Worm (Caenorhabditis elegans) whole organism, L1 larva: ENCODE results near the gene C18A11.3.

Experiments used
- C04F5.9 ChIP-seq: sonication (generic microtip); optimal IDR thresholded peaks from 2 replicates; lab custom pipeline; 2016; ENCODE audit warnings: missing genetic modification characterization, missing compliant biosample characterization
- C16A3.4 ChIP-seq: fragments of 150-350 bp; optimal IDR thresholded peaks from 2 replicates; lab custom pipeline; 2014; ENCODE audit warnings: missing biosample characterization, missing genetic modification characterization
- C34B4.2 ChIP-seq: sonication (generic microtip); optimal IDR thresholded peaks from 2 replicates; lab custom pipeline; 2017; ENCODE audit warnings: mild to moderate bottlenecking, missing genetic modification characterization, missing compliant biosample characterization
- F16B12.6 ChIP-seq: fragments of 150-350 bp; optimal IDR thresholded peaks from 2 replicates; lab custom pipeline; 2014; ENCODE audit warnings: missing biosample characterization, missing genetic modification characterization
- aha-1 ChIP-seq: fragments of 150-350 bp; optimal IDR thresholded peaks from 2 replicates; lab custom pipeline; 2014; ENCODE audit warnings: missing biosample characterization, missing genetic modification characterization
- alr-1 ChIP-seq: fragments of 200-800 bp; sonication (Bioruptor generic); optimal IDR thresholded peaks from 2 replicates; lab custom pipeline; 2018; ENCODE audit warnings: borderline replicate concordance, mild to moderate bottlenecking, missing genetic modification characterization, missing compliant biosample characterization
- ceh-63 ChIP-seq: fragments of 200-800 bp; sonication (Bioruptor generic); optimal IDR thresholded peaks from 2 replicates; lab custom pipeline; 2018; ENCODE audit warnings: mild to moderate bottlenecking, missing genetic modification characterization, missing compliant biosample characterization
- ceh-8 ChIP-seq: fragments of 200-800 bp; sonication (Bioruptor generic); optimal IDR thresholded peaks from 2 replicates; lab custom pipeline; 2018; ENCODE audit warnings: mild to moderate bottlenecking, missing genetic modification characterization, moderate library complexity, missing compliant biosample characterization
- ceh-82 ChIP-seq, 3 experiments: fragments of 150-350 bp in 1 of 3; sonication (generic microtip) in 2 of 3; optimal IDR thresholded peaks; 2 replicates each; lab custom pipeline; 2014 to 2017; ENCODE audit warnings: missing biosample characterization in 3 of 3, missing genetic modification characterization in 3 of 3
- efl-1 ChIP-seq, 4 experiments: fragments of 150-350 bp; optimal IDR thresholded peaks in 3 of 4; peaks in 1 of 4; 1 replicate in 1 of 4; 2 replicates in 3 of 4; lab custom pipeline; 2014; ENCODE audit warnings: missing biosample characterization in 2 of 4, missing genetic modification characterization in 2 of 4, missing genetic modification reagents in 2 of 4
- egl-13 ChIP-seq: sonication (generic microtip); optimal IDR thresholded peaks from 2 replicates; lab custom pipeline; 2016; ENCODE audit warnings: missing genotype, missing genetic modification reagents, missing genetic modification characterization, missing compliant biosample characterization
- elt-2 ChIP-seq: sonication (generic microtip); optimal IDR thresholded peaks from 2 replicates; lab custom pipeline; 2016; ENCODE audit warnings: missing genetic modification characterization, mild to moderate bottlenecking, inconsistent platforms, missing compliant biosample characterization, missing genetic modification reagents
- fkh-4 ChIP-seq: sonication (generic microtip); optimal IDR thresholded peaks from 2 replicates; lab custom pipeline; 2016; ENCODE audit warnings: missing compliant biosample characterization, missing genetic modification characterization, borderline replicate concordance
- fkh-8 ChIP-seq: sonication (generic microtip); optimal IDR thresholded peaks from 2 replicates; lab custom pipeline; 2016; ENCODE audit warnings: mild to moderate bottlenecking, missing genetic modification characterization, missing compliant biosample characterization
- grh-1 ChIP-seq: fragments of 200-800 bp; sonication (Bioruptor generic); IDR thresholded peaks from 2 replicates; pipeline ENCODE4 v1.3.6; 2022; ENCODE audit warnings: missing genetic modification reagents, missing genetic modification characterization, missing compliant biosample characterization
- hlh-4 ChIP-seq: sonication (generic microtip); optimal IDR thresholded peaks from 2 replicates; lab custom pipeline; 2016; ENCODE audit warnings: mild to moderate bottlenecking, missing genetic modification characterization, missing compliant biosample characterization
- isw-1 ChIP-seq: fragments of 200-800 bp; sonication (Bioruptor generic); IDR thresholded peaks from 2 replicates; pipeline ENCODE4 v1.3.6; 2022; ENCODE audit warnings: missing genetic modification characterization, missing compliant biosample characterization
- lin-13 ChIP-seq: fragments of 150-350 bp; optimal IDR thresholded peaks from 2 replicates; lab custom pipeline; 2014; ENCODE audit warnings: missing biosample characterization, missing genetic modification reagents, missing genetic modification characterization
- lin-14 ChIP-seq: fragments of 200-800 bp; sonication (Bioruptor generic); optimal IDR thresholded peaks from 2 replicates; lab custom pipeline; 2018; ENCODE audit warnings: mild to moderate bottlenecking, missing genetic modification characterization, moderate library complexity, missing compliant biosample characterization
- lin-15B ChIP-seq: fragments of 150-350 bp; sonication (generic microtip); optimal IDR thresholded peaks from 3 replicates; lab custom pipeline; 2014; ENCODE audit warnings: missing biosample characterization, missing genetic modification characterization
- lin-35 ChIP-seq, 2 experiments: fragments of 150-350 bp; optimal IDR thresholded peaks; 2 replicates each; lab custom pipeline; 2014; ENCODE audit warnings: missing biosample characterization in 2 of 2, missing genetic modification characterization in 2 of 2, missing genetic modification reagents in 2 of 2
- lir-3 ChIP-seq: sonication (generic microtip); optimal IDR thresholded peaks from 2 replicates; lab custom pipeline; 2016; ENCODE audit warnings: mild to moderate bottlenecking, missing genetic modification characterization, moderate library complexity, missing compliant biosample characterization; ENCODE audit not compliant: poor library complexity
- mab-9 ChIP-seq: fragments of 200-800 bp; sonication (Bioruptor generic); IDR thresholded peaks from 2 replicates; pipeline ENCODE4 v1.3.6; 2022; ENCODE audit warnings: missing genetic modification reagents, missing genetic modification characterization, missing compliant biosample characterization
- mdl-1 ChIP-seq, 2 experiments: fragments of 150-350 bp; optimal IDR thresholded peaks; 2 replicates each; lab custom pipeline; 2014 to 2017; ENCODE audit warnings: missing biosample characterization in 2 of 2, missing genetic modification characterization in 2 of 2, inconsistent platforms in 1 of 2
- mef-2 ChIP-seq: fragments of 150-350 bp; optimal IDR thresholded peaks from 2 replicates; lab custom pipeline; 2014; ENCODE audit warnings: missing biosample characterization, missing genetic modification characterization
- nhr-11 ChIP-seq: fragments of 150-350 bp; optimal IDR thresholded peaks from 2 replicates; lab custom pipeline; 2014; ENCODE audit warnings: missing biosample characterization, missing genetic modification characterization
- nhr-19 ChIP-seq: fragments of 200-800 bp; sonication (Bioruptor generic); conservative IDR thresholded peaks from 2 replicates; pipeline ENCODE4 v1.3.6; 2022; ENCODE audit warnings: missing genetic modification characterization, missing compliant biosample characterization
- nhr-20 ChIP-seq: sonication (generic microtip); optimal IDR thresholded peaks from 2 replicates; lab custom pipeline; 2016; ENCODE audit warnings: mild to moderate bottlenecking, missing genetic modification characterization, missing compliant biosample characterization
- nhr-71 ChIP-seq: sonication (generic microtip); optimal IDR thresholded peaks from 2 replicates; lab custom pipeline; 2016; ENCODE audit warnings: mild to moderate bottlenecking, missing genetic modification characterization, moderate library complexity, missing compliant biosample characterization
- nhr-77 ChIP-seq: fragments of 150-350 bp; optimal IDR thresholded peaks from 2 replicates; lab custom pipeline; 2014; ENCODE audit warnings: missing biosample characterization, missing genetic modification characterization
- nhr-85 ChIP-seq: sonication (generic microtip); peaks from one replicate; lab custom pipeline; 2016; ENCODE audit warnings: missing genetic modification characterization, inconsistent platforms, missing compliant biosample characterization
- pax-3 ChIP-seq: fragments of 200-800 bp; sonication (Bioruptor generic); optimal IDR thresholded peaks from 2 replicates; lab custom pipeline; 2018; ENCODE audit warnings: mild to moderate bottlenecking, missing genetic modification characterization, moderate library complexity, missing compliant biosample characterization
- pqm-1 ChIP-seq: sonication (generic microtip); optimal IDR thresholded peaks from 3 replicates; lab custom pipeline; 2017; ENCODE audit warnings: missing biosample characterization, missing genetic modification characterization
- rnt-1 ChIP-seq: sonication (generic microtip); optimal IDR thresholded peaks from 2 replicates; lab custom pipeline; 2016; ENCODE audit warnings: mild to moderate bottlenecking, missing genetic modification characterization, moderate library complexity, missing compliant biosample characterization
- snpc-4 ChIP-seq: fragments of 150-350 bp; optimal IDR thresholded peaks from 2 replicates; lab custom pipeline; 2014; ENCODE audit warnings: missing biosample characterization, missing genetic modification characterization
- tbx-2 ChIP-seq: sonication (generic microtip); optimal IDR thresholded peaks from 2 replicates; lab custom pipeline; 2016; ENCODE audit warnings: missing genetic modification characterization, missing compliant biosample characterization
- tlp-1 ChIP-seq: fragments of 150-350 bp; optimal IDR thresholded peaks from 2 replicates; lab custom pipeline; 2014; ENCODE audit warnings: missing biosample characterization, missing genetic modification characterization
- unc-130 ChIP-seq: fragments of 150-350 bp; optimal IDR thresholded peaks from 2 replicates; lab custom pipeline; 2017; ENCODE audit warnings: missing biosample characterization, missing genetic modification characterization, inconsistent platforms
- unc-30 ChIP-seq: sonication (generic microtip); optimal IDR thresholded peaks from 2 replicates; lab custom pipeline; 2017; ENCODE audit warnings: missing biosample characterization, missing genetic modification characterization
- unc-62 ChIP-seq: fragments of 150-350 bp; optimal IDR thresholded peaks from 2 replicates; lab custom pipeline; 2014; ENCODE audit warnings: missing biosample characterization, missing genetic modification reagents, missing genetic modification characterization
- unc-86 ChIP-seq: sonication (generic microtip); optimal IDR thresholded peaks from 2 replicates; lab custom pipeline; 2016; ENCODE audit warnings: missing genetic modification characterization, missing compliant biosample characterization
- unc-98 ChIP-seq: fragments of 200-800 bp; sonication (Bioruptor generic); IDR thresholded peaks from 2 replicates; pipeline ENCODE4 v1.3.6; 2022; ENCODE audit warnings: missing genetic modification characterization, missing compliant biosample characterization
- zag-1 ChIP-seq: fragments of 150-350 bp; optimal IDR thresholded peaks from 2 replicates; lab custom pipeline; 2014; ENCODE audit warnings: missing biosample characterization, missing genetic modification characterization

The C18A11.3 gene

ce11 chrX:8060823-8061222, at the start of gene C18A11.3:
C18A11.3 (plus strand) TSS chrX:8061123.
- TF ChIP-seq efl-1 (optimal IDR thresholded peaks at IDR 0.05; lab: Kevin White, UChicago): no peak
- TF ChIP-seq efl-1 (GFP tag; optimal IDR thresholded peaks at IDR 0.05 in 1 of 2; lab: Kevin White, UChicago): peak in 1 of 2 experiments; percentile 10
- no peak for TF ChIP-seq ceh-63 (GFP tag; lab: Kevin White, UChicago)
- no peak for TF ChIP-seq C34B4.2

- TF ChIP-seq elt-2 (tag; lab: Kevin White, UChicago): peak; percentile 43
- TF ChIP-seq mdl-1 (tag; optimal IDR thresholded peaks at IDR 0.05; lab: Kevin White, UChicago): no peak
- peak in 1 of 2 experiments; percentile 13 for TF ChIP-seq lin-35 (GFP tag; optimal IDR thresholded peaks at IDR 0.05; lab: Kevin White, UChicago)
- no peak for TF ChIP-seq nhr-20 (tag; lab: Kevin White, UChicago)
- TF ChIP-seq lin-14: peak; percentile 12
- TF ChIP-seq nhr-85 (tag; lab: Kevin White, UChicago): peak; percentile 49
Observed at ce11 chrX:8014407-8015003, 46.4 kb upstream of the C18A11.3 start, which contains the start of gene unk-1. unk-1 (plus strand) TSS chrX:8014983.

- TF ChIP-seq mab-9 (no peak), lin-14 (peak; percentile 60), isw-1 (GFP tag; lab: Robert Waterston, UW) (no peak), fkh-8 (peak; percentile 10), rnt-1 (tag; lab: Kevin White, UChicago) (peak; percentile 0), nhr-77 (tag; lab: Kevin White, UChicago) (no peak), efl-1 (optimal IDR thresholded peaks at IDR 0.05; lab: Kevin White, UChicago) (no peak), efl-1 (GFP tag; optimal IDR thresholded peaks at IDR 0.05 in 1 of 2; lab: Kevin White, UChicago) (peak in 1 of 2 experiments; percentile 40), nhr-71 (tag; lab: Kevin White, UChicago) (peak; percentile 28)
Observed at ce11 chrX:8015889-8016288, 45.0 kb upstream of the C18A11.3 start.

ce11 chrX:8017305-8017704, 43.6 kb upstream of the C18A11.3 start:
- TF ChIP-seq nhr-19 (GFP tag; lab: Robert Waterston, UW) (peak; percentile 39; the same call in 1 of the 2 replicates), hlh-4 (tag; lab: Kevin White, UChicago) (no peak), grh-1 (GFP tag; lab: Robert Waterston, UW) (no peak), C34B4.2 (no peak), unc-86 (tag; lab: Kevin White, UChicago) (no peak), lin-15B (tag; lab: Kevin White, UChicago) (no peak), unc-30 (tag; lab: Kevin White, UChicago) (no peak), snpc-4 (tag; lab: Kevin White, UChicago) (no peak), unc-130 (no peak), unc-98 (GFP tag; lab: Robert Waterston, UW) (no peak), aha-1 (tag; lab: Kevin White, UChicago) (no peak), lin-13 (no peak), nhr-85 (tag; lab: Kevin White, UChicago) (no peak), rnt-1 (tag; lab: Kevin White, UChicago) (peak; percentile 62), F16B12.6 (tag; lab: Kevin White, UChicago) (no peak), egl-13 (tag; lab: Kevin White, UChicago) (peak; percentile 17), fkh-4 (tag; lab: Kevin White, UChicago) (no peak), zag-1 (tag; lab: Kevin White, UChicago) (no peak), alr-1 (no peak), ceh-8 (GFP tag; lab: Kevin White, UChicago) (peak; percentile 97), pax-3 (tag; lab: Kevin White, UChicago) (peak; percentile 0), unc-62 (GFP tag; lab: Kevin White, UChicago) (no peak), pqm-1 (no peak), C04F5.9 (tag; lab: Kevin White, UChicago) (no peak), efl-1 (optimal IDR thresholded peaks at IDR 0.05; lab: Kevin White, UChicago) (no peak), efl-1 (GFP tag; optimal IDR thresholded peaks at IDR 0.05 in 1 of 2; lab: Kevin White, UChicago) (peak; percentile 1 to 36), C16A3.4 (no peak), tlp-1 (no peak), mab-9 (0 out of 2 replicates have a peak, but pooled peaks have one; percentile 15), mef-2 (tag; lab: Kevin White, UChicago) (no peak), mdl-1 (tag; optimal IDR thresholded peaks at IDR 0.05; lab: Kevin White, UChicago) (peak in 1 of 2 experiments; percentile 16), lir-3 (tag; lab: Kevin White, UChicago) (no peak), ceh-82 (tag; optimal IDR thresholded peaks at IDR 0.05; lab: Kevin White, UChicago) (peak in 1 of 3 experiments; percentile 61), tbx-2 (tag; lab: Kevin White, UChicago) (no peak), nhr-11 (tag; lab: Kevin White, UChicago) (no peak), ceh-63 (GFP tag; lab: Kevin White, UChicago) (no peak)
